Worm (Caenorhabditis elegans) whole organism, L4 larva: ENCODE data around the gene C31H2.3.

Experiments
- ama-1 ChIP-seq: fragments of 150-350 bp; optimal IDR thresholded peaks from 2 replicates; lab custom pipeline; 2014; ENCODE audit warnings: inconsistent platforms, mixed read lengths
- fkh-10 ChIP-seq: fragments of 150-350 bp; optimal IDR thresholded peaks from 2 replicates; lab custom pipeline; 2014; ENCODE audit warnings: missing biosample characterization, missing genetic modification reagents, missing genetic modification characterization
- nhr-28 ChIP-seq: fragments of 150-350 bp; optimal IDR thresholded peaks from 2 replicates; lab custom pipeline; 2014; ENCODE audit warnings: missing biosample characterization, missing genetic modification characterization

DNA sequence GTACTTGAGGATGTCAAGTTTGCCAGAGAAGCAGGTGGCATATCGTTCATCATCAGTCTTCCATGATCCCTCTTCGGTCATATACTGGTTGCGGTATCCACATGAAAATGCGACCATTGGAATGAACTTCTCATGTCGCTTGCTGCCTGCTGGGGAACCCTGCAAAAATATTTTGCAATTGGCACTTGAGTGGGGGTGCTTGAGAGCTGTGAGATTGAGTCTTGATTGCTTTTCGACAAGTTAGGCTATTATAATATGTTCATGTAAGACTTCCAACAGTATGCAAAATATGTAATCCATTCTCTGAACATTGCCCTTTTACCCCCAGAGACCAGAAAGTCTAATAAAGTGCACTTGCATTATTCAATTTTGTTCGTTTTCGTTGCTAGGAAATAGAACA, 38.0 kb downstream of the C31H2.3 start:
- TF ChIP-seq ama-1 (lab: Kevin White, UChicago) (no peak), nhr-28 (tag; lab: Kevin White, UChicago) (no peak), fkh-10 (GFP tag; lab: Kevin White, UChicago) (no peak)
